Worm (Caenorhabditis elegans) whole organism, L4/young adult: Measurements from ENCODE around the gene ram-2.

Experiments used
- dao-5 ChIP-seq: sonication (generic microtip); optimal IDR thresholded peaks from 2 replicates; lab custom pipeline; 2016; ENCODE audit warnings: missing genotype, missing genetic modification characterization, moderate library complexity, missing compliant biosample characterization
- him-1 ChIP-seq: sonication (generic microtip); optimal IDR thresholded peaks from 2 replicates; lab custom pipeline; 2016; ENCODE audit warnings: missing genotype, missing genetic modification reagents, missing genetic modification characterization, missing compliant biosample characterization

ce11 chrII:11041027-11041426, 24.3 kb upstream of the ram-2 start, which contains the start of gene cey-1:
- TF ChIP-seq him-1 (tag; lab: Kevin White, UChicago) (no peak), dao-5 (tag; lab: Kevin White, UChicago) (no peak)
